In the genomic region with DNA sequence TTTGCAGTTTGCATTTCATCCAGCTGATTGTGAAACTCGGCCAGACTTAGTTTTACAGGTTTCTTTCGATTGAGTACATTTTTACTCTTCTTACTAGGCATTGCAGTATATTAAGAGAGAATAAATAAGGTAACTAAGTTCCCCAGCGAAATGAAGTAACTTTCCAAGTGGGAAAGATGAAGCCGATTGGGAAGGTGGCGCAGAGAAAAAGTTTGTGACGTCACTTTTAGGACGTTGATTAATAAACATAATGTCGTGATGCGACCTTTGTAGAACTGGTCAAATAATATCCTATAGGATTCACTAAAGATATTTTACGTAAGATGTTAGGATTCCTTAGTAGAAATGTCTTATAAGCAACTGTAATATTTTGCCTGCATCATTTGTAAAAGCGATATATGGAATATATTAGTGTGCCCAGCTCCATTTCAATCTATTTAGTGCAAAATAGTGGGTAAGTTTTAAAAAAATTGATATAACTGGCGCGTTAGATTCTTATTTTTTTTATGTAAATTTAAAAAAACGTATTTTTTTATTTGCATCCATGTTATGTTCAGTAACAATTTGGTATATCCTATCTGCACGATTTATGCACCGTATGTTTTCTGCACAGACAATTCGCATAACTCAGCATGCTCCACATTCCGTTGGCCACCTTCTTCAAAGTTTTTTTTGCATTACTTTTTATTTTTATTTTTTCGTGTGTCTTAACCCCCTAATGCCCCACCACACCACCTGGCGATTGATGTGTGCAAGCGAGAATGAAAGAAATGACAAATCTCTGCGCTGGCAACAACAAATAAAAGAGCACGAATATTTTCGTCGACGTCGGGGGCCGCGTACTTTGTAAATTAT, we compare ENCODE assay signal across 4 fruit fly cellular contexts.
TF ChIP-seq lines count a peak whose summit lies in the region.

A gene (minus strand): TSS at position 352 of the 855 bp plus-strand sequence.

- no peak for TF ChIP-seq CTCF in whole organism, embryonic (GFP tag; optimal IDR thresholded peaks at IDR 0.05; lab: Kevin White, UChicago)

TF ChIP-seq in whole organism, adult, 20 proteins besides CTCF, POLR2A, EP300 and RAD21:
- TF ChIP-seq tj (GFP tag; optimal IDR thresholded peaks at IDR 0.05; lab: Kevin White, UChicago) (peak; percentile 87), bab1 (GFP tag; optimal IDR thresholded peaks at IDR 0.05; lab: Kevin White, UChicago) (peak; percentile 47), CG5204 (GFP tag; optimal IDR thresholded peaks at IDR 0.05; lab: Kevin White, UChicago) (no peak)

TF ChIP-seq in whole organism, embryonic, 481 proteins besides CTCF, POLR2A, EP300 and RAD21:
- TF ChIP-seq sens (GFP tag; lab: Kevin White, UChicago) (peak; percentile 67), CG17328 (GFP tag; IDR thresholded peaks at IDR 0.05; lab: Robert Waterston, UW) (no peak), Hmr (GFP tag; optimal IDR thresholded peaks at IDR 0.05; lab: Kevin White, UChicago) (no peak), CG10543 (GFP tag; optimal IDR thresholded peaks at IDR 0.05; lab: Kevin White, UChicago) (no peak), GATAe (GFP tag; conservative IDR thresholded peaks at IDR 0.05; lab: Robert Waterston, UW) (no peak), Drgx (GFP tag; IDR thresholded peaks at IDR 0.05; lab: Robert Waterston, UW) (peak; percentile 70; the same call in 1 of the 2 replicates), btn (GFP tag; optimal IDR thresholded peaks at IDR 0.05; lab: Kevin White, UChicago) (no peak), yki (optimal IDR thresholded peaks at IDR 0.05; lab: Kevin White, UChicago) (no peak), CG2712 (tag; optimal IDR thresholded peaks at IDR 0.05; lab: Kevin White, UChicago) (peak; percentile 4), gfzf (GFP tag; optimal IDR thresholded peaks at IDR 0.05; lab: Kevin White, UChicago) (peak; percentile 43), CG4424 (GFP tag; optimal IDR thresholded peaks at IDR 0.05; lab: Kevin White, UChicago) (peak; percentile 14), CG2875 (GFP tag; optimal IDR thresholded peaks at IDR 0.05; lab: Kevin White, UChicago) (no peak), stwl (tag; optimal IDR thresholded peaks at IDR 0.05; lab: Kevin White, UChicago) (peak; percentile 70), CG6689 (GFP tag; IDR thresholded peaks at IDR 0.05; lab: Robert Waterston, UW) (peak; percentile 97), Sry-δ (GFP tag; optimal IDR thresholded peaks at IDR 0.05; lab: Kevin White, UChicago) (no peak), tup (GFP tag; optimal IDR thresholded peaks at IDR 0.05; lab: Kevin White, UChicago) (no peak), dati (GFP tag; IDR thresholded peaks at IDR 0.05; lab: Robert Waterston, UW) (no peak), Spps (tag; optimal IDR thresholded peaks at IDR 0.05; lab: Kevin White, UChicago) (no peak), CG12744 (GFP tag; optimal IDR thresholded peaks at IDR 0.05; lab: Kevin White, UChicago) (no peak), CG9817 (tag; optimal IDR thresholded peaks at IDR 0.05; lab: Kevin White, UChicago) (no peak), Scr (GFP tag; IDR thresholded peaks at IDR 0.05; lab: Robert Waterston, UW; ENCODE audit: partially characterized antibody) (no peak), sd (tag; optimal IDR thresholded peaks at IDR 0.05; lab: Kevin White, UChicago) (no peak), CG4617 (GFP tag; optimal IDR thresholded peaks at IDR 0.05; lab: Kevin White, UChicago; ENCODE audit: borderline replicate concordance) (no peak), Hr3 (GFP tag; optimal IDR thresholded peaks at IDR 0.05; lab: Kevin White, UChicago) (no peak), Med (GFP tag; lab: Kevin White, UChicago) (peak; percentile 69)

TF ChIP-seq in whole organism, prepupa, 60 proteins besides CTCF, POLR2A, EP300 and RAD21:
- TF ChIP-seq CG3032 (tag; optimal IDR thresholded peaks at IDR 0.05; lab: Kevin White, UChicago) (no peak), Met (GFP tag; optimal IDR thresholded peaks at IDR 0.05; lab: Kevin White, UChicago) (no peak), dsx (GFP tag; optimal IDR thresholded peaks at IDR 0.05; lab: Kevin White, UChicago; ENCODE audit: poor library complexity, severe bottlenecking) (no peak), Sox15 (GFP tag; optimal IDR thresholded peaks at IDR 0.05; lab: Kevin White, UChicago) (no peak), eg (GFP tag; IDR thresholded peaks at IDR 0.05; lab: Robert Waterston, UW) (peak; percentile 70; the same call in 2 of the 3 replicates), Ets96B (tag; optimal IDR thresholded peaks at IDR 0.05; lab: Kevin White, UChicago) (no peak), acj6 (GFP tag; optimal IDR thresholded peaks at IDR 0.05; lab: Kevin White, UChicago) (peak; percentile 5), Hr39 (GFP tag; optimal IDR thresholded peaks at IDR 0.05; lab: Kevin White, UChicago) (no peak), CG10631 (GFP tag; optimal IDR thresholded peaks at IDR 0.05; lab: Kevin White, UChicago) (no peak), CG10669 (GFP tag; optimal IDR thresholded peaks at IDR 0.05; lab: Kevin White, UChicago) (no peak), CG6163 (GFP tag; IDR thresholded peaks at IDR 0.05; lab: Robert Waterston, UW) (peak; percentile 61; the same call in 2 of the 3 replicates), lz (GFP tag; optimal IDR thresholded peaks at IDR 0.05; lab: Kevin White, UChicago) (no peak), fkh (GFP tag; optimal IDR thresholded peaks at IDR 0.05; lab: Kevin White, UChicago) (no peak), CG15336 (GFP tag; IDR thresholded peaks at IDR 0.05; lab: Robert Waterston, UW) (peak; percentile 37), salr (GFP tag; optimal IDR thresholded peaks at IDR 0.05; lab: Kevin White, UChicago) (no peak), Eip78C (GFP tag; lab: Kevin White, UChicago) (peak; percentile 64), CG9139 (GFP tag; optimal IDR thresholded peaks at IDR 0.05; lab: Kevin White, UChicago) (no peak), Hr38 (GFP tag; optimal IDR thresholded peaks at IDR 0.05; lab: Kevin White, UChicago) (no peak), Sox14 (GFP tag; optimal IDR thresholded peaks at IDR 0.05; lab: Kevin White, UChicago) (no peak)

TF ChIP-seq in whole organism, pupa, 21 proteins besides CTCF, POLR2A, EP300 and RAD21:
- peak; percentile 65; the same call in 2 of the 3 replicates for TF ChIP-seq CG4496 (GFP tag; IDR thresholded peaks at IDR 0.05; lab: Robert Waterston, UW)
- TF ChIP-seq gl (tag; optimal IDR thresholded peaks at IDR 0.05; lab: Kevin White, UChicago) = no peak
- peak; percentile 81 for TF ChIP-seq CG32121 (GFP tag; IDR thresholded peaks at IDR 0.05; lab: Robert Waterston, UW)
- no peak for TF ChIP-seq CG15710 (tag; optimal IDR thresholded peaks at IDR 0.05; lab: Kevin White, UChicago)
- no peak for TF ChIP-seq rn (GFP tag; IDR thresholded peaks at IDR 0.05; lab: Robert Waterston, UW)
- no peak for TF ChIP-seq CG17806 (tag; optimal IDR thresholded peaks at IDR 0.05; lab: Kevin White, UChicago)
- TF ChIP-seq CG9948 (tag; optimal IDR thresholded peaks at IDR 0.05; lab: Kevin White, UChicago) = no peak
- TF ChIP-seq Ets98B (GFP tag; IDR thresholded peaks at IDR 0.05; lab: Robert Waterston, UW) = peak; percentile 55; the same call in 1 of the 2 replicates
- TF ChIP-seq CG8301 (tag; optimal IDR thresholded peaks at IDR 0.05; lab: Kevin White, UChicago) = no peak
- no peak for TF ChIP-seq CG34367 (tag; optimal IDR thresholded peaks at IDR 0.05; lab: Kevin White, UChicago)
